Fruit fly (Drosophila melanogaster) whole organism, embryonic: Measurements from ENCODE around the gene CG43064.

Source experiments
- E2f2 ChIP-seq: fragments of 200-800 bp; sonication (Bioruptor generic); IDR thresholded peaks from 2 replicates; pipeline ENCODE4 v1.3.6; 2022; ENCODE audit warnings: missing biosample characterization, missing genetic modification characterization
- otp ChIP-seq: fragments of 200-800 bp; sonication (Bioruptor generic); IDR thresholded peaks from 3 replicates; pipeline ENCODE4, ENCODE4 v1.3.6; 2022; ENCODE audit warnings: missing biosample characterization, missing genetic modification characterization

- TF ChIP-seq otp (GFP tag; lab: Robert Waterston, UW) (no peak), E2f2 (GFP tag; lab: Robert Waterston, UW) (peak; percentile 54)
These were observed 10.9 kb downstream of the CG43064 start, which contains the start of gene CG32095 for dm6 chr3L:11825560-11826153.
